Fruit fly (Drosophila melanogaster): ENCODE results near the gene Rpn13R.

Gene Rpn13R

dm6 chrX:5086724-5087660 lies 44.7 kb upstream of the Rpn13R start (continued):
- TF ChIP-seq CG1233 (GFP tag; optimal IDR thresholded peaks at IDR 0.05) (peak; percentile 52), lola (GFP tag; optimal IDR thresholded peaks at IDR 0.05) (peak in 1 of 3 experiments; percentile 64), dpn (GFP tag; optimal IDR thresholded peaks at IDR 0.05) (peak; percentile 57 to 63), Antp (GFP tag; optimal IDR thresholded peaks at IDR 0.05) (peak; percentile 23), CG13296 (GFP tag; optimal IDR thresholded peaks at IDR 0.05) (peak; percentile 35), peb (GFP tag; IDR thresholded peaks at IDR 0.05) (no peak), tup (GFP tag; optimal IDR thresholded peaks at IDR 0.05) (no peak), CG15479 (GFP tag; optimal IDR thresholded peaks at IDR 0.05) (no peak), CG1602 (GFP tag; optimal IDR thresholded peaks at IDR 0.05) (peak; percentile 47), Nf-YB (GFP tag; optimal IDR thresholded peaks at IDR 0.05) (peak; percentile 33), CG4404 (GFP tag; IDR thresholded peaks at IDR 0.05) (peak; percentile 26; the same call in 1 of the 2 replicates), Atf-2 (GFP tag; optimal IDR thresholded peaks at IDR 0.05) (peak; percentile 53), odd (GFP tag; optimal IDR thresholded peaks at IDR 0.05) (peak; percentile 19), fd96Cb (tag; optimal IDR thresholded peaks at IDR 0.05) (peak; percentile 69), Sox100B (GFP tag; optimal IDR thresholded peaks at IDR 0.05) (peak; percentile 70), CG3163 (GFP tag; optimal IDR thresholded peaks at IDR 0.05) (peak; percentile 27), D19B (GFP tag; optimal IDR thresholded peaks at IDR 0.05) (peak; percentile 37), H2.0 (GFP tag; IDR thresholded peaks at IDR 0.05) (peak; percentile 19; the same call in 1 of the 2 replicates), CG8765 (GFP tag; IDR thresholded peaks at IDR 0.05) (no peak), Jarid2 (GFP tag; optimal IDR thresholded peaks at IDR 0.05) (peak; percentile 21), CG12219 (GFP tag; optimal IDR thresholded peaks at IDR 0.05) (peak; percentile 54), CG2875 (GFP tag; optimal IDR thresholded peaks at IDR 0.05) (peak; percentile 16), ci (GFP tag; IDR thresholded peaks at IDR 0.05) (peak; percentile 62; the same call in 1 of the 3 replicates), CG34224 (GFP tag; IDR thresholded peaks at IDR 0.05; ENCODE audit: partially characterized antibody) (no peak), CG15601 (tag; optimal IDR thresholded peaks at IDR 0.05) (peak; percentile 39), CG12769 (tag; optimal IDR thresholded peaks at IDR 0.05) (peak; percentile 47), Oli (tag; optimal IDR thresholded peaks at IDR 0.05) (peak; percentile 77), Rfx (GFP tag; IDR thresholded peaks at IDR 0.05) (peak; percentile 67), org-1 (GFP tag; optimal IDR thresholded peaks at IDR 0.05) (peak; percentile 68), CG13775 (GFP tag; optimal IDR thresholded peaks at IDR 0.05) (peak; percentile 64), Xbp1 (GFP tag; optimal IDR thresholded peaks at IDR 0.05) (peak; percentile 49), Asciz (GFP tag; optimal IDR thresholded peaks at IDR 0.05) (peak; percentile 66), tio (GFP tag; optimal IDR thresholded peaks at IDR 0.05) (peak; percentile 63), CG8924 (tag; optimal IDR thresholded peaks at IDR 0.05) (peak; percentile 71), CG15269 (tag; optimal IDR thresholded peaks at IDR 0.05) (peak; percentile 58), CG12236 (GFP tag; optimal IDR thresholded peaks at IDR 0.05) (peak; percentile 20), Bteb2 (GFP tag; optimal IDR thresholded peaks at IDR 0.05) (peak; percentile 29), pfk (GFP tag; optimal IDR thresholded peaks at IDR 0.05) (no peak), CG10462 (GFP tag; optimal IDR thresholded peaks at IDR 0.05) (peak; percentile 38), CG18764 (GFP tag; optimal IDR thresholded peaks at IDR 0.05) (peak; percentile 38), D19A (tag; optimal IDR thresholded peaks at IDR 0.05) (peak; percentile 94), CG5245 (GFP tag; optimal IDR thresholded peaks at IDR 0.05) (no peak), lilli (GFP tag; optimal IDR thresholded peaks at IDR 0.05) (peak; percentile 67), ewg (GFP tag; optimal IDR thresholded peaks at IDR 0.05) (peak; percentile 10), inv (GFP tag; IDR thresholded peaks at IDR 0.05; ENCODE audit: partially characterized antibody) (no peak), CG13424 (tag; optimal IDR thresholded peaks at IDR 0.05) (peak; percentile 70), CG31441 (GFP tag; IDR thresholded peaks at IDR 0.05) (peak; percentile 62)
